Worm (Caenorhabditis elegans) whole organism, L4 larva: ENCODE measurements around the gene sdc-2.

ENCODE experiments used
- D1046.2 ChIP-seq: fragments of 200-800 bp; sonication (Bioruptor generic); IDR thresholded peaks from 2 replicates; pipeline ENCODE4 v1.3.6; 2022; ENCODE audit warnings: missing genetic modification characterization, missing compliant biosample characterization
- F26F4.8 ChIP-seq: fragments of 200-800 bp; sonication (Bioruptor generic); conservative IDR thresholded peaks from 2 replicates; pipeline ENCODE4 v1.3.6; 2022; ENCODE audit warnings: missing genetic modification characterization, missing compliant biosample characterization
- F44E2.7 ChIP-seq: fragments of 200-800 bp; sonication (Bioruptor generic); IDR thresholded peaks from 2 replicates; pipeline ENCODE4 v2.1.2; 2022; ENCODE audit warnings: missing genetic modification characterization, missing compliant biosample characterization
- T20F7.1 ChIP-seq: fragments of 200-800 bp; sonication (Bioruptor generic); optimal IDR thresholded peaks from 2 replicates; lab custom pipeline; 2018; ENCODE audit warnings: mild to moderate bottlenecking, missing genetic modification characterization, missing compliant biosample characterization
- T26A8.4 ChIP-seq: fragments of 200-800 bp; sonication (Bioruptor generic); IDR thresholded peaks from 2 replicates; pipeline ENCODE4 v1.3.6; 2022; ENCODE audit warnings: missing genetic modification characterization, missing compliant biosample characterization
- Y105C5A.15 ChIP-seq: fragments of 200-800 bp; sonication (Bioruptor generic); IDR thresholded peaks from 2 replicates; pipeline ENCODE4 v1.3.6; 2022; ENCODE audit warnings: missing genetic modification characterization, missing compliant biosample characterization
- Y48G9A.11 ChIP-seq: fragments of 200-800 bp; sonication (Bioruptor generic); IDR thresholded peaks from 2 replicates; pipeline ENCODE4 v1.3.6; 2022; ENCODE audit warnings: missing genetic modification reagents, missing genetic modification characterization, missing compliant biosample characterization
- Y5F2A.4 ChIP-seq: fragments of 200-800 bp; sonication (Bioruptor generic); optimal IDR thresholded peaks from 2 replicates; lab custom pipeline; 2018; ENCODE audit warnings: mild to moderate bottlenecking, missing genetic modification characterization, missing compliant biosample characterization
- ZK546.5 ChIP-seq, 2 experiments: sonication (generic microtip); optimal IDR thresholded peaks; 2 replicates each; lab custom pipeline; 2017; ENCODE audit warnings: missing biosample characterization in 2 of 2, missing genetic modification characterization in 2 of 2
- aha-1 ChIP-seq: fragments of 150-350 bp; peaks from one replicate; lab custom pipeline; 2014; ENCODE audit warnings: missing biosample characterization, missing genetic modification characterization
- aly-2 ChIP-seq: sonication (generic microtip); optimal IDR thresholded peaks from 2 replicates; lab custom pipeline; 2018; ENCODE audit warnings: missing biosample characterization, missing genetic modification characterization
- attf-4 ChIP-seq: sonication (generic microtip); optimal IDR thresholded peaks from 3 replicates; lab custom pipeline; 2017; ENCODE audit warnings: missing biosample characterization, missing genetic modification characterization
- ceh-20 ChIP-seq: fragments of 200-800 bp; sonication (Bioruptor generic); IDR thresholded peaks from 2 replicates; pipeline ENCODE4 v1.3.6; 2022; ENCODE audit warnings: missing genetic modification reagents, missing genetic modification characterization, missing compliant biosample characterization
- ceh-82 ChIP-seq: sonication (generic microtip); optimal IDR thresholded peaks from 2 replicates; lab custom pipeline; 2017; ENCODE audit warnings: missing biosample characterization, missing genetic modification characterization
- ces-1 ChIP-seq: fragments of 150-350 bp; sonication (generic microtip); optimal IDR thresholded peaks from 4 replicates; lab custom pipeline; 2014; ENCODE audit warnings: missing biosample characterization, missing genetic modification reagents, missing genetic modification characterization
- daf-16 ChIP-seq, 3 experiments: sonication (generic microtip); optimal IDR thresholded peaks; 2 replicates each; lab custom pipeline; 2016 to 2017; ENCODE audit warnings: missing genetic modification characterization in 3 of 3, missing genetic modification reagents in 3 of 3, mild to moderate bottlenecking in 2 of 3, missing compliant biosample characterization in 2 of 3, missing biosample characterization in 1 of 3, moderate library complexity in 1 of 3
- daf-19 ChIP-seq: fragments of 200-800 bp; sonication (Bioruptor generic); conservative IDR thresholded peaks from 2 replicates; pipeline ENCODE4 v1.3.6; 2022; ENCODE audit warnings: missing genetic modification characterization, missing compliant biosample characterization
- dmd-6 ChIP-seq: fragments of 200-800 bp; sonication (Bioruptor generic); IDR thresholded peaks from 2 replicates; pipeline ENCODE4 v1.3.6; 2022; ENCODE audit warnings: missing genetic modification reagents, missing genetic modification characterization, missing compliant biosample characterization
- dmd-9 ChIP-seq: fragments of 200-800 bp; sonication (Bioruptor generic); IDR thresholded peaks from 2 replicates; pipeline ENCODE4 v1.3.6; 2022; ENCODE audit warnings: missing genetic modification reagents, missing genetic modification characterization, missing compliant biosample characterization
- fkh-10 ChIP-seq: fragments of 150-350 bp; optimal IDR thresholded peaks from 2 replicates; lab custom pipeline; 2014; ENCODE audit warnings: missing biosample characterization, missing genetic modification reagents, missing genetic modification characterization
- fos-1 ChIP-seq: fragments of 150-350 bp; optimal IDR thresholded peaks from 2 replicates; lab custom pipeline; 2014; ENCODE audit warnings: missing biosample characterization, missing genetic modification characterization
- gei-8 ChIP-seq: fragments of 200-800 bp; sonication (Bioruptor generic); optimal IDR thresholded peaks from 2 replicates; lab custom pipeline; 2018; ENCODE audit warnings: mild to moderate bottlenecking, missing genetic modification characterization, missing compliant biosample characterization
- hmg-1.1 ChIP-seq: fragments of 200-800 bp; sonication (Bioruptor generic); IDR thresholded peaks from 2 replicates; pipeline ENCODE4 v1.3.6; 2022; ENCODE audit warnings: missing genetic modification reagents, missing genetic modification characterization, missing compliant biosample characterization
- jun-1 ChIP-seq: fragments of 150-350 bp; optimal IDR thresholded peaks from 2 replicates; lab custom pipeline; 2014; ENCODE audit warnings: missing biosample characterization, missing genetic modification reagents, missing genetic modification characterization
- lim-7 ChIP-seq: fragments of 200-800 bp; sonication (Bioruptor generic); IDR thresholded peaks from 2 replicates; pipeline ENCODE4 v1.3.6; 2022; ENCODE audit warnings: missing genetic modification characterization, missing compliant biosample characterization
- lin-1 ChIP-seq: fragments of 200-800 bp; sonication (Bioruptor generic); IDR thresholded peaks from 2 replicates; pipeline ENCODE4 v1.3.6; 2022; ENCODE audit warnings: missing genetic modification reagents, missing genetic modification characterization, missing compliant biosample characterization
- lin-15B ChIP-seq: fragments of 150-350 bp; sonication (generic microtip); optimal IDR thresholded peaks from 3 replicates; lab custom pipeline; 2014; ENCODE audit warnings: missing biosample characterization, missing genetic modification characterization
- lin-38 ChIP-seq: fragments of 200-800 bp; sonication (Bioruptor generic); IDR thresholded peaks from 2 replicates; pipeline ENCODE4 v1.3.6; 2022; ENCODE audit warnings: missing genetic modification reagents, missing genetic modification characterization, missing compliant biosample characterization
- lin-39 ChIP-seq: fragments of 150-350 bp; optimal IDR thresholded peaks from 2 replicates; lab custom pipeline; 2014; ENCODE audit warnings: missing biosample characterization, missing genetic modification reagents, missing genetic modification characterization
- mdl-1 ChIP-seq, 2 experiments: fragments of 150-350 bp in 1 of 2; sonication (generic microtip) in 1 of 2; optimal IDR thresholded peaks; 2 replicates each; lab custom pipeline; 2014 to 2017; ENCODE audit warnings: missing biosample characterization in 2 of 2, missing genetic modification characterization in 2 of 2
- nhr-10 ChIP-seq: fragments of 150-350 bp; optimal IDR thresholded peaks from 2 replicates; lab custom pipeline; 2014; ENCODE audit warnings: missing biosample characterization, missing genetic modification characterization
- nhr-11 ChIP-seq: fragments of 150-350 bp; optimal IDR thresholded peaks from 2 replicates; lab custom pipeline; 2014; ENCODE audit warnings: missing biosample characterization, missing genetic modification characterization
- nhr-237 ChIP-seq: sonication (generic microtip); optimal IDR thresholded peaks from 2 replicates; lab custom pipeline; 2017; ENCODE audit warnings: missing biosample characterization, missing genetic modification characterization
- nhr-41 ChIP-seq: fragments of 200-800 bp; sonication (Bioruptor generic); IDR thresholded peaks from 2 replicates; pipeline ENCODE4 v1.3.6; 2022; ENCODE audit warnings: missing genetic modification reagents, missing genetic modification characterization, missing compliant biosample characterization
- nhr-48 ChIP-seq: sonication (generic microtip); optimal IDR thresholded peaks from 2 replicates; lab custom pipeline; 2016; ENCODE audit warnings: mild to moderate bottlenecking, missing genetic modification characterization, missing compliant biosample characterization
- nhr-77 ChIP-seq: fragments of 150-350 bp; optimal IDR thresholded peaks from 2 replicates; lab custom pipeline; 2014; ENCODE audit warnings: missing biosample characterization, missing genetic modification characterization
- pha-4 ChIP-seq, 2 experiments: fragments of 150-350 bp in 1 of 2; fragments of 200-800 bp in 1 of 2; sonication (Bioruptor generic) in 1 of 2; IDR thresholded peaks in 1 of 2; optimal IDR thresholded peaks in 1 of 2; 2 replicates each; pipeline versions ENCODE4 v1.3.6 to Lab custom; 2014 to 2022; ENCODE audit warnings: missing genetic modification characterization in 2 of 2, missing genetic modification reagents in 2 of 2, missing biosample characterization in 1 of 2, missing compliant biosample characterization in 1 of 2
- pqm-1 ChIP-seq: sonication (generic microtip); optimal IDR thresholded peaks from 2 replicates; lab custom pipeline; 2017; ENCODE audit warnings: missing biosample characterization, missing genetic modification characterization
- rbr-2 ChIP-seq: sonication (generic microtip); optimal IDR thresholded peaks from 2 replicates; lab custom pipeline; 2016; ENCODE audit warnings: missing genotype, missing genetic modification characterization, missing compliant biosample characterization
- sdz-12 ChIP-seq: fragments of 200-800 bp; sonication (Bioruptor generic); optimal IDR thresholded peaks from 2 replicates; lab custom pipeline; 2018; ENCODE audit warnings: mild to moderate bottlenecking, missing genetic modification characterization, missing compliant biosample characterization
- snpc-4 ChIP-seq: fragments of 150-350 bp; optimal IDR thresholded peaks from 2 replicates; lab custom pipeline; 2014; ENCODE audit warnings: missing biosample characterization, missing genetic modification characterization
- tag-97 ChIP-seq: fragments of 200-800 bp; sonication (Bioruptor generic); IDR thresholded peaks from 2 replicates; pipeline ENCODE4 v1.3.6; 2022; ENCODE audit warnings: missing genetic modification characterization, missing compliant biosample characterization
- unc-130 ChIP-seq: sonication (generic microtip); optimal IDR thresholded peaks from 2 replicates; lab custom pipeline; 2016; ENCODE audit warnings: missing genetic modification reagents, missing genetic modification characterization, missing compliant biosample characterization
- unc-39 ChIP-seq: sonication (generic microtip); optimal IDR thresholded peaks from 2 replicates; lab custom pipeline; 2017; ENCODE audit warnings: missing biosample characterization, missing genetic modification characterization
- unc-62 ChIP-seq, 3 experiments: fragments of 150-350 bp in 1 of 3; sonication (generic microtip); optimal IDR thresholded peaks in 2 of 3; peaks in 1 of 3; 1 replicate in 1 of 3; 2 replicates in 2 of 3; lab custom pipeline; 2014 to 2017; ENCODE audit warnings: missing biosample characterization in 3 of 3, missing genetic modification characterization in 3 of 3, missing genetic modification reagents in 3 of 3, missing genotype in 1 of 3
- zag-1 ChIP-seq: fragments of 150-350 bp; optimal IDR thresholded peaks from 2 replicates; lab custom pipeline; 2014; ENCODE audit warnings: missing biosample characterization, missing genetic modification characterization
- zfp-3 ChIP-seq: fragments of 200-800 bp; sonication (Bioruptor generic); conservative IDR thresholded peaks from 2 replicates; pipeline ENCODE4 v1.3.6; 2022; ENCODE audit warnings: missing genetic modification reagents, missing genetic modification characterization, missing compliant biosample characterization
- ztf-11 ChIP-seq: fragments of 150-350 bp; optimal IDR thresholded peaks from 2 replicates; lab custom pipeline; 2014; ENCODE audit warnings: missing biosample characterization, missing genetic modification characterization

sdc-2 gene

DNA sequence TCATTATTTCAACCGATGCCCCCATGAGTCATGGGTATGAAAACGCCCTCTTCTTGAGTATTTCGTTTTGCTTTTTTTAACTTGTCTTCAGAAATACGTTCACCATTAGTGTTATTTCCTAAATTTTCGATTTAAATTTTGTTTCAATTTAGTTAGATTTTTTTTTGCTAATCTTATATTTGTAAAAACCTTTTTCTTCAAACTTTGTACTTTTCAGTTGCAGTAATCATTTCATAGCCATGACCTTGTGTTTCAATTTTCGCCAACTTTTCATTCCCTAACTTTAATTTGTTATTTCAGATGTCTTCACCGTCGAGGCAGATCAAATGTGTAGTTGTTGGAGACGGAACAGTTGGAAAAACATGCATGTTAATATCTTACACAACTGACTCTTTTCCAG is 25.8 kb downstream of the sdc-2 start, which contains the start of gene mig-2:
Gene mig-2 (plus strand): TSS at position 301 of the 400 bp plus-strand sequence.
- TF ChIP-seq Y5F2A.4 (GFP tag; lab: Kevin White, UChicago) (no peak), daf-19 (GFP tag; lab: Robert Waterston, UW) (no peak), nhr-10 (no peak), jun-1 (no peak), ceh-82 (tag; lab: Kevin White, UChicago) (no peak), nhr-41 (GFP tag; lab: Robert Waterston, UW) (no peak), pqm-1 (tag; lab: Kevin White, UChicago) (no peak), lim-7 (no peak), ZK546.5 (tag; optimal IDR thresholded peaks at IDR 0.05; lab: Kevin White, UChicago) (no peak), D1046.2 (GFP tag; lab: Robert Waterston, UW) (no peak), lin-38 (GFP tag; lab: Robert Waterston, UW) (no peak), dmd-6 (GFP tag; lab: Robert Waterston, UW) (no peak), zag-1 (tag; lab: Kevin White, UChicago) (no peak), Y48G9A.11 (GFP tag; lab: Robert Waterston, UW) (no peak)

DNA sequence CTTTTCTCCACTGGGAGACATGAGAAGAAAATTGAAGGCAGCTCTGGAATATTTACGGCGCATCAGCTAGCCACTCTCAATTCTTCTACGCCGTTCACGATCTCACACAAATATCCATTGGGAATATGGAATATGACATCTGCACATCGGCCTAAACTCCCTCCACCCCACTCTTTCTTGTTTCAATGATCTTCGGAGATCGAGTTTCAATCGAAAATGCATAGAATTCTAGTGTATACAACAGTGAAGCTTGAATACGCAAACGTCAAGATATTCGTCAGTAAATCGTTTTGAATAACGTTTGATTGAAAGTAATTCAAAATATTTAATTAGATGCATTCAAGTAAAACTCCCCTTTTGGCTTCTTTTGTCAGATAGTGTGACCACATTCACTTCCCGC is 29.3 kb downstream of the sdc-2 start:
- TF ChIP-seq zfp-3 (GFP tag; lab: Robert Waterston, UW) (no peak), unc-39 (no peak), ztf-11 (tag; lab: Kevin White, UChicago) (no peak), nhr-11 (no peak), pha-4 (GFP tag; IDR thresholded peaks at IDR 0.05; lab: Robert Waterston, UW) (no peak), pha-4 (tag; optimal IDR thresholded peaks at IDR 0.05; lab: Kevin White, UChicago) (no peak), lin-15B (tag; lab: Kevin White, UChicago) (no peak), dmd-6 (GFP tag; lab: Robert Waterston, UW) (no peak), F44E2.7 (GFP tag; lab: Robert Waterston, UW) (no peak), gei-8 (no peak), lin-38 (GFP tag; lab: Robert Waterston, UW) (no peak), Y105C5A.15 (no peak), attf-4 (tag; lab: Kevin White, UChicago) (no peak), rbr-2 (tag; lab: Kevin White, UChicago) (no peak), hmg-1.1 (GFP tag; lab: Robert Waterston, UW) (no peak), sdz-12 (no peak), unc-62 (GFP tag; optimal IDR thresholded peaks at IDR 0.05 in 1 of 2; lab: Kevin White, UChicago) (peak in 1 of 2 experiments; percentile 74), unc-62 (tag; optimal IDR thresholded peaks at IDR 0.05; lab: Kevin White, UChicago) (no peak), aly-2 (no peak), lin-39 (tag; lab: Kevin White, UChicago) (no peak), nhr-10 (no peak), tag-97 (GFP tag; lab: Robert Waterston, UW) (peak; percentile 83; the same call in 1 of the 2 replicates), aha-1 (tag; lab: Kevin White, UChicago) (peak; percentile 85), T20F7.1 (no peak), ceh-20 (GFP tag; lab: Robert Waterston, UW) (no peak), nhr-77 (tag; lab: Kevin White, UChicago) (no peak), nhr-237 (tag; lab: Kevin White, UChicago) (no peak)
- TF ChIP-seq, all 104 proteins: peak for 3

DNA sequence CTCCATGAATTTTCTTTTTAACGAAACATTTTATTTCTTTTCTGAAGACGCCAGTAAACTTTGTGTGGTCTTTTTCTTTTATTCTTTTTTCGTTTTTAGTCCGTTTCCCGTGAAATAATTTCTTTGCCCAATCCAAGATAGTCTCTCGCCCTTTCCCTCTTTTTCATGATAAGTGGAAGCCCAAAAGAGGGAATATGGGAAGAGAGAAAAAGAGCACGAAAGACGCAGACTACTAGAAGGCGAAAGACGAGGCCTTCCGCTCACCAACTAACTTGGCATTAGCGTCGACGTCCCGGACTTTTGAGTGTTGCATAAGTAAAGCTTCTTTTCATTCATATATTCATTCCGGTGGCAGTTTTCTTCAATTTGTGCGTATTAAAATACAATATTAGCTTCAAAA is 30.4 kb downstream of the sdc-2 start:
- TF ChIP-seq snpc-4: no peak
- no peak for TF ChIP-seq rbr-2 (tag; lab: Kevin White, UChicago)
- TF ChIP-seq mdl-1 (tag; optimal IDR thresholded peaks at IDR 0.05; lab: Kevin White, UChicago): no peak
- no peak for TF ChIP-seq dmd-6 (GFP tag; lab: Robert Waterston, UW)
- peak in 1 of 2 experiments; percentile 65 for TF ChIP-seq unc-62 (GFP tag; optimal IDR thresholded peaks at IDR 0.05 in 1 of 2; lab: Kevin White, UChicago)
- no peak for TF ChIP-seq unc-62 (tag; optimal IDR thresholded peaks at IDR 0.05; lab: Kevin White, UChicago)
- no peak for TF ChIP-seq nhr-48
- TF ChIP-seq ces-1 (GFP tag; lab: Kevin White, UChicago): no peak
- no peak for TF ChIP-seq zfp-3 (GFP tag; lab: Robert Waterston, UW)
- TF ChIP-seq unc-130 (GFP tag; lab: Kevin White, UChicago): no peak
- no peak for TF ChIP-seq tag-97 (GFP tag; lab: Robert Waterston, UW)
- TF ChIP-seq fkh-10 (GFP tag; lab: Kevin White, UChicago): peak; percentile 15
- no peak for TF ChIP-seq daf-16 (GFP tag; optimal IDR thresholded peaks at IDR 0.05; lab: Kevin White, UChicago)
- no peak for TF ChIP-seq daf-16 (tag; optimal IDR thresholded peaks at IDR 0.05; lab: Kevin White, UChicago)
- TF ChIP-seq ceh-82 (tag; lab: Kevin White, UChicago): no peak
- no peak for TF ChIP-seq F26F4.8
- no peak for TF ChIP-seq Y5F2A.4 (GFP tag; lab: Kevin White, UChicago)
- no peak for TF ChIP-seq dmd-9 (GFP tag; lab: Robert Waterston, UW)
- TF ChIP-seq aha-1 (tag; lab: Kevin White, UChicago): peak; percentile 35
- TF ChIP-seq fos-1: no peak
- TF ChIP-seq nhr-10: no peak
- TF ChIP-seq lin-38 (GFP tag; lab: Robert Waterston, UW): no peak
- TF ChIP-seq lin-1 (GFP tag; lab: Robert Waterston, UW): no peak
- no peak for TF ChIP-seq T26A8.4 (GFP tag; lab: Robert Waterston, UW)
